Fruit fly (Drosophila melanogaster) whole organism, embryonic: Measurements from ENCODE around the gene CG31867.

Experiments used
- B-H2 ChIP-seq: fragments of 200-800 bp; sonication (Bioruptor generic); optimal IDR thresholded peaks from 2 replicates; lab custom pipeline; 2018; ENCODE audit warnings: missing biosample characterization, mild to moderate bottlenecking, missing genetic modification characterization
- Blimp-1 ChIP-seq: fragments of 200-800 bp; sonication (Bioruptor generic); optimal IDR thresholded peaks from 3 replicates; lab custom pipeline; 2018; ENCODE audit warnings: missing biosample characterization, missing genetic modification characterization, mild to moderate bottlenecking, moderate library complexity, missing genetic modification reagents
- CG10209 ChIP-seq: fragments of 200-800 bp; sonication (Bioruptor generic); optimal IDR thresholded peaks from 3 replicates; lab custom pipeline; 2017; ENCODE audit warnings: missing biosample characterization, mild to moderate bottlenecking, missing genetic modification characterization, missing genetic modification reagents
- CG10431 ChIP-seq: fragments of 200-800 bp; sonication (Bioruptor generic); optimal IDR thresholded peaks from 3 replicates; lab custom pipeline; 2018; ENCODE audit warnings: missing biosample characterization, mild to moderate bottlenecking, missing genetic modification characterization
- CG10543 ChIP-seq: fragments of 200-800 bp; sonication (Bioruptor generic); optimal IDR thresholded peaks from 3 replicates; lab custom pipeline; 2017; ENCODE audit warnings: missing biosample characterization, mild to moderate bottlenecking, missing genetic modification characterization, moderate library complexity
- CG12104 ChIP-seq: fragments of 200-800 bp; sonication (Bioruptor generic); optimal IDR thresholded peaks from 3 replicates; lab custom pipeline; 2016; ENCODE audit warnings: missing biosample characterization, missing genetic modification characterization
- CG1233 ChIP-seq: fragments of 200-800 bp; sonication (Bioruptor generic); optimal IDR thresholded peaks from 4 replicates; lab custom pipeline; 2018; ENCODE audit warnings: missing biosample characterization, mild to moderate bottlenecking, missing genetic modification characterization
- CG13894 ChIP-seq: fragments of 200-800 bp; sonication (Bioruptor generic); optimal IDR thresholded peaks from 3 replicates; lab custom pipeline; 2018; ENCODE audit warnings: missing biosample characterization, mild to moderate bottlenecking, missing genetic modification characterization, moderate library complexity
- CG14441 ChIP-seq: fragments of 200-800 bp; sonication (Bioruptor generic); IDR thresholded peaks from 2 replicates; pipeline ENCODE4 v1.3.6; 2022; ENCODE audit warnings: missing biosample characterization, missing genetic modification characterization
- CG15011 ChIP-seq: fragments of 200-800 bp; sonication (Bioruptor generic); optimal IDR thresholded peaks from 3 replicates; lab custom pipeline; 2018; ENCODE audit warnings: missing biosample characterization, mild to moderate bottlenecking, missing genetic modification characterization
- CG15479 ChIP-seq: fragments of 200-800 bp; sonication (Bioruptor generic); optimal IDR thresholded peaks from 3 replicates; lab custom pipeline; 2019; ENCODE audit warnings: missing biosample characterization, mild to moderate bottlenecking, missing genetic modification characterization, moderate library complexity
- CG1602 ChIP-seq: fragments of 200-800 bp; sonication (Bioruptor generic); optimal IDR thresholded peaks from 3 replicates; lab custom pipeline; 2016; ENCODE audit warnings: missing biosample characterization, missing genetic modification characterization
- CG1603 ChIP-seq: fragments of 200-800 bp; sonication (Bioruptor generic); optimal IDR thresholded peaks from 2 replicates; lab custom pipeline; 2019; ENCODE audit warnings: missing biosample characterization, mild to moderate bottlenecking, missing genetic modification characterization, moderate library complexity
- CG17612 ChIP-seq: fragments of 200-800 bp; sonication (Bioruptor generic); IDR thresholded peaks from 2 replicates; pipeline ENCODE4 v1.3.6; 2022; ENCODE audit warnings: missing biosample characterization, missing genetic modification characterization
- CG17829 ChIP-seq: fragments of 200-800 bp; optimal IDR thresholded peaks from 2 replicates; lab custom pipeline; 2019; ENCODE audit warnings: missing biosample characterization, mild to moderate bottlenecking, missing genetic modification characterization, moderate library complexity
- CG1832 ChIP-seq: fragments of 200-800 bp; sonication (Bioruptor generic); optimal IDR thresholded peaks from 2 replicates; lab custom pipeline; 2017; ENCODE audit warnings: missing biosample characterization, mild to moderate bottlenecking, missing genetic modification characterization, inconsistent platforms
- CG9727 ChIP-seq: fragments of 200-800 bp; sonication (Bioruptor generic); optimal IDR thresholded peaks from 3 replicates; lab custom pipeline; 2017; ENCODE audit warnings: missing biosample characterization, mild to moderate bottlenecking, missing genetic modification characterization
- CG9797 ChIP-seq: fragments of 200-800 bp; sonication (Bioruptor generic); optimal IDR thresholded peaks from 3 replicates; lab custom pipeline; 2018; ENCODE audit warnings: missing biosample characterization, mild to moderate bottlenecking, missing genetic modification characterization
- CoRest ChIP-seq: fragments of 200-800 bp; sonication (Bioruptor generic); optimal IDR thresholded peaks from 3 replicates; lab custom pipeline; 2018; ENCODE audit warnings: missing biosample characterization, mild to moderate bottlenecking, missing genetic modification characterization, moderate library complexity
- CrebB ChIP-seq: fragments of 200-800 bp; sonication (Bioruptor generic); optimal IDR thresholded peaks from 3 replicates; lab custom pipeline; 2018; ENCODE audit warnings: missing biosample characterization, mild to moderate bottlenecking, missing genetic modification characterization
- Dek ChIP-seq: fragments of 200-800 bp; sonication (Bioruptor generic); optimal IDR thresholded peaks from 3 replicates; lab custom pipeline; 2019; ENCODE audit warnings: missing biosample characterization, mild to moderate bottlenecking, missing genetic modification characterization, moderate library complexity
- Fer2 ChIP-seq: fragments of 200-800 bp; sonication (Bioruptor generic); optimal IDR thresholded peaks from 2 replicates; lab custom pipeline; 2018; ENCODE audit warnings: missing biosample characterization, mild to moderate bottlenecking, missing genetic modification characterization, moderate library complexity
- Fer3 ChIP-seq: fragments of 200-800 bp; sonication (Bioruptor generic); optimal IDR thresholded peaks from 2 replicates; lab custom pipeline; 2018; ENCODE audit warnings: missing biosample characterization, mild to moderate bottlenecking, missing genetic modification characterization, moderate library complexity
- H2.0 ChIP-seq: fragments of 200-800 bp; sonication (Bioruptor generic); IDR thresholded peaks from 2 replicates; pipeline ENCODE4 v1.3.6; 2022; ENCODE audit warnings: missing biosample characterization, missing genetic modification characterization
- HLH3B ChIP-seq: fragments of 200-800 bp; sonication (Bioruptor generic); IDR thresholded peaks from 2 replicates; pipeline ENCODE4 v1.3.6; 2022; ENCODE audit warnings: missing biosample characterization, missing genetic modification characterization
- HLH4C ChIP-seq: fragments of 200-800 bp; sonication (Bioruptor generic); IDR thresholded peaks from 3 replicates; pipeline ENCODE4 v1.3.6; 2022; ENCODE audit warnings: missing biosample characterization, missing genetic modification characterization; ENCODE audit not compliant: partially characterized antibody
- HLHmδ ChIP-seq: fragments of 200-800 bp; sonication (Bioruptor generic); optimal IDR thresholded peaks from 2 replicates; lab custom pipeline; 2018; ENCODE audit warnings: missing biosample characterization, mild to moderate bottlenecking, missing genetic modification characterization, moderate library complexity
- MTF-1 ChIP-seq: fragments of 200-800 bp; sonication (Bioruptor generic); optimal IDR thresholded peaks from 2 replicates; lab custom pipeline; 2018; ENCODE audit warnings: missing biosample characterization, mild to moderate bottlenecking, missing genetic modification characterization, borderline replicate concordance
- Mrtf ChIP-seq: fragments of 200-800 bp; sonication (Bioruptor generic); IDR thresholded peaks from 3 replicates; pipeline ENCODE4 v1.3.6; 2022; ENCODE audit warnings: missing biosample characterization, missing genetic modification characterization
- Oaz ChIP-seq: fragments of 200-800 bp; sonication (Bioruptor generic); IDR thresholded peaks from 2 replicates; pipeline ENCODE4 v1.3.6; 2022; ENCODE audit warnings: missing biosample characterization, missing genetic modification characterization
- Spps ChIP-seq: fragments of 200-800 bp; sonication (Bioruptor generic); optimal IDR thresholded peaks from 2 replicates; lab custom pipeline; 2018; ENCODE audit warnings: missing biosample characterization, mild to moderate bottlenecking, missing genetic modification characterization
- abd-A ChIP-seq: fragments of 200-800 bp; sonication (Bioruptor generic); optimal IDR thresholded peaks from 3 replicates; lab custom pipeline; 2019; ENCODE audit warnings: missing biosample characterization, mild to moderate bottlenecking, missing genetic modification characterization, moderate library complexity
- aop ChIP-seq: fragments of 200-800 bp; sonication (Bioruptor generic); IDR thresholded peaks from 2 replicates; pipeline ENCODE4 v1.3.6; 2022; ENCODE audit warnings: missing biosample characterization, missing genetic modification characterization
- bcd ChIP-seq: fragments of 200-800 bp; sonication (Bioruptor generic); optimal IDR thresholded peaks from 2 replicates; lab custom pipeline; 2017; ENCODE audit warnings: missing biosample characterization, mild to moderate bottlenecking, missing genetic modification characterization
- dan ChIP-seq: fragments of 200-800 bp; sonication (Bioruptor generic); IDR thresholded peaks from 2 replicates; pipeline ENCODE4 v1.3.6; 2022; ENCODE audit warnings: missing biosample characterization, missing genetic modification characterization
- dimm ChIP-seq: fragments of 200-800 bp; sonication (Bioruptor generic); IDR thresholded peaks from 2 replicates; pipeline ENCODE4 v1.3.6; 2022; ENCODE audit warnings: missing biosample characterization, missing genetic modification characterization
- eve ChIP-seq, 2 experiments: fragments of >200 bp; optimal IDR thresholded peaks; 2 replicates each; lab custom pipeline; 2017; ENCODE audit warnings: missing biosample characterization in 2 of 2, missing genetic modification characterization in 2 of 2
- ewg ChIP-seq: fragments of 200-800 bp; sonication (Bioruptor generic); optimal IDR thresholded peaks from 3 replicates; lab custom pipeline; 2017; ENCODE audit warnings: mild to moderate bottlenecking, missing biosample characterization, missing genetic modification reagents, missing genetic modification characterization
- exex ChIP-seq: fragments of 200-800 bp; sonication (Bioruptor generic); optimal IDR thresholded peaks from 4 replicates; lab custom pipeline; 2018; ENCODE audit warnings: missing biosample characterization, mild to moderate bottlenecking, missing genetic modification characterization, moderate library complexity
- ftz-f1 ChIP-seq: fragments of 200-800 bp; sonication (Bioruptor generic); optimal IDR thresholded peaks from 2 replicates; lab custom pipeline; 2016; ENCODE audit warnings: missing biosample characterization, missing genetic modification characterization
- gsb ChIP-seq: fragments of 200-800 bp; sonication (Bioruptor generic); IDR thresholded peaks from 2 replicates; pipeline ENCODE4 v1.3.6; 2022; ENCODE audit warnings: missing biosample characterization, missing genetic modification characterization
- jing ChIP-seq: fragments of 200-800 bp; sonication (Bioruptor generic); optimal IDR thresholded peaks from 2 replicates; lab custom pipeline; 2018; ENCODE audit warnings: missing biosample characterization, mild to moderate bottlenecking, missing genetic modification characterization
- kay ChIP-seq: fragments of 200-800 bp; sonication (Bioruptor generic); optimal IDR thresholded peaks from 2 replicates; lab custom pipeline; 2016; ENCODE audit warnings: missing biosample characterization, missing genetic modification characterization
- lola ChIP-seq, 3 experiments: fragments of >200 bp in 2 of 3; fragments of 200-800 bp in 1 of 3; sonication (Bioruptor generic) in 1 of 3; optimal IDR thresholded peaks; 2 replicates each; lab custom pipeline; 2017 to 2019; ENCODE audit warnings: missing biosample characterization in 3 of 3, missing genetic modification characterization in 3 of 3, mild to moderate bottlenecking in 1 of 3, moderate library complexity in 1 of 3
- salm ChIP-seq: fragments of 200-800 bp; sonication (Bioruptor generic); optimal IDR thresholded peaks from 2 replicates; lab custom pipeline; 2018; ENCODE audit warnings: missing biosample characterization, mild to moderate bottlenecking, missing genetic modification characterization
- sd ChIP-seq: fragments of 200-800 bp; sonication (Bioruptor generic); optimal IDR thresholded peaks from 3 replicates; lab custom pipeline; 2018; ENCODE audit warnings: missing biosample characterization, mild to moderate bottlenecking, missing genetic modification characterization, moderate library complexity
- trh ChIP-seq: fragments of 200-800 bp; sonication (Bioruptor generic); optimal IDR thresholded peaks from 2 replicates; lab custom pipeline; 2016; ENCODE audit warnings: missing biosample characterization, missing genetic modification characterization
- twi ChIP-seq: fragments of 200-800 bp; optimal IDR thresholded peaks from 2 replicates; lab custom pipeline; 2019; ENCODE audit warnings: missing biosample characterization, mild to moderate bottlenecking, missing genetic modification characterization, moderate library complexity
- tx ChIP-seq: fragments of 200-800 bp; sonication (Bioruptor generic); optimal IDR thresholded peaks from 2 replicates; lab custom pipeline; 2016; ENCODE audit warnings: missing biosample characterization, missing genetic modification characterization
- usp ChIP-seq: fragments of >200 bp; optimal IDR thresholded peaks from 2 replicates; lab custom pipeline; 2017; ENCODE audit warnings: missing biosample characterization, missing genetic modification characterization
- yki ChIP-seq: fragments of >200 bp; optimal IDR thresholded peaks from 3 replicates; lab custom pipeline; 2018

CG31867 gene

DNA sequence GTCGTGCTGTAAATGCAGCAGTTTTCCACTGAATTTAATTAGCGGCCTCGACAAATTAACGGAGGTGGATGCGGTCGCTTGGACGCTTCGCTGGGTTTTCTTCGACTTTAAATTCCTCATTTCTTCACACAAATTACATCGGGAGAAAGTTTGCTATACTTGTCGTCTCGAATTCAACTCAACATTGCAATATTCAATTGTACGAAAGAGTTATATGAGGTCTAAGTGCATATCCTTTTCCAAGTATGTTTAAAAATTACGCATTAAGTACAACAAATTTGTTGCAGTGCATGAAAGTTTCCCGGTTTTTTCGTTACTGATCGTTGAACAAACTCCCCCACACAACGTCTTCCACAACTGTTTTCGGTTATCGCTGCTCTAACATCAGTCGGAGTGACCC lies 47.5 kb upstream of the CG31867 start (continued):
- peak; percentile 69 for TF ChIP-seq CoRest (tag; lab: Kevin White, UChicago)
- TF ChIP-seq dimm (GFP tag; lab: Robert Waterston, UW), result 0 out of 2 replicates have a peak, but pooled peaks have one; percentile 12
- TF ChIP-seq CG1603 (tag; lab: Kevin White, UChicago), result peak; percentile 92
- TF ChIP-seq Dek (tag; lab: Kevin White, UChicago), result no peak
- TF ChIP-seq sd, result peak; percentile 39
- no peak for TF ChIP-seq aop (GFP tag; lab: Robert Waterston, UW)
- TF ChIP-seq CG10543 (GFP tag; lab: Kevin White, UChicago), result no peak
- peak; percentile 19 for TF ChIP-seq CG12104
- peak; percentile 44 for TF ChIP-seq twi (tag; lab: Kevin White, UChicago)
- no peak for TF ChIP-seq CG13894 (tag; lab: Kevin White, UChicago)
- peak; percentile 30 for TF ChIP-seq CG1602
- TF ChIP-seq CG15011 (GFP tag; lab: Kevin White, UChicago), result no peak
- no peak for TF ChIP-seq ftz-f1 (GFP tag; lab: Kevin White, UChicago)
- no peak for TF ChIP-seq B-H2 (GFP tag; lab: Kevin White, UChicago)
- peak; percentile 68 for TF ChIP-seq CG17829 (tag; lab: Kevin White, UChicago)
- TF ChIP-seq Oaz (GFP tag; lab: Robert Waterston, UW), result no peak
- no peak for TF ChIP-seq gsb (GFP tag; lab: Robert Waterston, UW)
- TF ChIP-seq tx, result peak; percentile 46
- TF ChIP-seq jing (GFP tag; lab: Kevin White, UChicago), result peak; percentile 70
- no peak for TF ChIP-seq Fer2
- peak; percentile 35 for TF ChIP-seq salm (tag; lab: Kevin White, UChicago)
- 0 out of 2 replicates have a peak, but pooled peaks have one; percentile 42 for TF ChIP-seq HLH3B (GFP tag; lab: Robert Waterston, UW)
- TF ChIP-seq ewg (GFP tag; lab: Kevin White, UChicago), result peak; percentile 67
- TF ChIP-seq CG10431, result no peak
- TF ChIP-seq CG17612 (GFP tag; lab: Robert Waterston, UW), result no peak
- no peak for TF ChIP-seq Mrtf (GFP tag; lab: Robert Waterston, UW)
- no peak for TF ChIP-seq exex (tag; lab: Kevin White, UChicago)
- TF ChIP-seq usp (GFP tag; lab: Kevin White, UChicago), result no peak
- TF ChIP-seq CG9797 (GFP tag; lab: Kevin White, UChicago), result no peak
- no peak for TF ChIP-seq dan
- no peak for TF ChIP-seq abd-A
- peak; percentile 4 for TF ChIP-seq bcd (GFP tag; lab: Kevin White, UChicago)
- TF ChIP-seq CG1832, result no peak
- TF ChIP-seq CG10209, result peak; percentile 51
- no peak for TF ChIP-seq HLH4C
- peak; percentile 37 for TF ChIP-seq Spps (tag; lab: Kevin White, UChicago)
- peak in 1 of 2 experiments; percentile 75 for TF ChIP-seq eve (GFP tag; optimal IDR thresholded peaks at IDR 0.05; lab: Kevin White, UChicago)
- peak; percentile 40 for TF ChIP-seq CG1233
- peak; percentile 41; the same call in 1 of the 2 replicates for TF ChIP-seq H2.0 (GFP tag; lab: Robert Waterston, UW)
- TF ChIP-seq kay (GFP tag; lab: Kevin White, UChicago), result peak; percentile 23
- TF ChIP-seq yki, result no peak
- TF ChIP-seq lola (GFP tag; optimal IDR thresholded peaks at IDR 0.05; lab: Kevin White, UChicago), result peak in 1 of 3 experiments; percentile 76
- TF ChIP-seq HLHmδ (GFP tag; lab: Kevin White, UChicago), result no peak
- peak; percentile 61; the same call in 1 of the 2 replicates for TF ChIP-seq CG14441
- no peak for TF ChIP-seq Fer3 (tag; lab: Kevin White, UChicago)
- peak; percentile 60 for TF ChIP-seq Blimp-1 (GFP tag; lab: Kevin White, UChicago)
- TF ChIP-seq CrebB (tag; lab: Kevin White, UChicago), result peak; percentile 7
- no peak for TF ChIP-seq CG15479
- TF ChIP-seq CG9727 (GFP tag; lab: Kevin White, UChicago), result peak; percentile 49
- TF ChIP-seq MTF-1 (GFP tag; lab: Kevin White, UChicago), result no peak
- no peak for TF ChIP-seq trh
